Worm (Caenorhabditis elegans): ENCODE results near the gene cyp-33C3.

DNA sequence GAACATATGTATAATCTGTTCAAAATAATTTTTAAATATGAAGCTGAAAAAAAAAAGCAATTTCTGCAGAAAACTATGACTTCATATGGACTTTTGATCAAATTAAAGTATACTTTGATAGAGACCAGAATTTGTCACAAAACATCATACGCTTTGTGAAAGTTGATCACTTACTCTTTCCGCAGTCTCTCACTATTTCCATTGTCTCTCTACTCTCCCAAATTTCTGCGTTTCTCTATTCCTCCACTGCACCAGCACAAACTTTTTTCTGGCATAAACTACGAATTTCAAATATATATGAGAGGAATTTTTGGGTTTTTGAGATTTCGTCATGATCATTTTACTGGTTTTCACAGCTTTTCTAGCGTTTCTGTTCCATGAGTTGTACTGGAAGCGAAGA is 6.7 kb upstream of the cyp-33C3 start, which contains the start of gene cyp-33C4:
- TF ChIP-seq flt-1 (GFP tag; IDR thresholded peaks at IDR 0.05) (no peak), ama-1 (optimal IDR thresholded peaks at IDR 0.05) (no peak), hnd-1 (tag; optimal IDR thresholded peaks at IDR 0.05) (no peak), F13C5.2 (tag; optimal IDR thresholded peaks at IDR 0.05) (no peak), tra-4 (tag; optimal IDR thresholded peaks at IDR 0.05) (no peak), tbx-11 (GFP tag; IDR thresholded peaks at IDR 0.05) (no peak), sea-1 (GFP tag; conservative IDR thresholded peaks at IDR 0.05) (no peak), scrt-1 (GFP tag; IDR thresholded peaks at IDR 0.05) (no peak)
